Worm (Caenorhabditis elegans) whole organism, mixed stage, embryonic: Measurements from ENCODE around the gene math-9.

Experiments used
- flh-1 ChIP-seq: fragments of 200-800 bp; sonication (Bioruptor generic); optimal IDR thresholded peaks from 2 replicates; lab custom pipeline; 2018; ENCODE audit warnings: mild to moderate bottlenecking, missing genetic modification characterization, moderate library complexity, missing compliant biosample characterization
- ham-2 ChIP-seq: fragments of 200-800 bp; sonication (Bioruptor generic); optimal IDR thresholded peaks from 2 replicates; lab custom pipeline; 2018; ENCODE audit warnings: mild to moderate bottlenecking, missing genetic modification characterization, missing compliant biosample characterization
- nhr-12 ChIP-seq: fragments of 150-350 bp; optimal IDR thresholded peaks from 2 replicates; lab custom pipeline; 2014; ENCODE audit warnings: missing biosample characterization, missing genetic modification characterization
- nhr-2 ChIP-seq: fragments of 150-350 bp; optimal IDR thresholded peaks from 2 replicates; lab custom pipeline; 2014; ENCODE audit warnings: missing biosample characterization, missing genetic modification characterization
- nhr-28 ChIP-seq: fragments of 150-350 bp; optimal IDR thresholded peaks from 2 replicates; lab custom pipeline; 2014; ENCODE audit warnings: missing biosample characterization, missing genetic modification characterization
- nhr-76 ChIP-seq: sonication (generic microtip); optimal IDR thresholded peaks from 2 replicates; lab custom pipeline; 2017; ENCODE audit warnings: missing biosample characterization, missing genetic modification characterization
- snpc-4 ChIP-seq: fragments of 150-350 bp; optimal IDR thresholded peaks from 2 replicates; lab custom pipeline; 2014; ENCODE audit warnings: missing biosample characterization, missing genetic modification characterization
- unc-39 ChIP-seq: fragments of 150-350 bp; optimal IDR thresholded peaks from 2 replicates; lab custom pipeline; 2014; ENCODE audit warnings: missing biosample characterization, missing genetic modification characterization
- ztf-11 ChIP-seq: fragments of 150-350 bp; optimal IDR thresholded peaks from 2 replicates; lab custom pipeline; 2014; ENCODE audit warnings: missing biosample characterization, missing genetic modification characterization

DNA sequence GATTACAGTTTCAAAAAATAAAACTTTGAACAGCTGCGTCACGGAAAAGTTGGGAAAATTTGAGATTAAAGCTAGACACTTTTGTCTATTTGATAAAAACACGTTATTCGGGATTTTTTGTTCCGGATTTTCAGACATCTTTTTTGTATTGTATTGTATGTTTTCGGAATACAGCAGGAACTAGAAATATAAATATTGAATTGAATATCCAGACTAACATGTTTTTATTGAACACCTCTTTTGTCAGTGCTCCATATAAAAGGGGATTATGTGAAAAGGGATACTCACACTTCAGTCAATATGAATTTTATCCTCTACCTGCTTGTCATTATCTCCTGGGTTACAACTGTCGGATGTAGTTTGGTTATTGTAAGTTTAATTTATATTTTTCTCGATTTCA, 3.3 kb upstream of the math-9 start, which contains the start of gene C16C4.1:
- TF ChIP-seq unc-39 (tag; lab: Kevin White, UChicago) (no peak), flh-1 (GFP tag; lab: Kevin White, UChicago) (no peak), ham-2 (GFP tag; lab: Kevin White, UChicago) (no peak), ztf-11 (tag; lab: Kevin White, UChicago) (no peak), nhr-28 (no peak), nhr-76 (tag; lab: Kevin White, UChicago) (no peak), nhr-2 (tag; lab: Kevin White, UChicago) (no peak), snpc-4 (tag; lab: Kevin White, UChicago) (no peak), nhr-12 (tag; lab: Kevin White, UChicago) (no peak)
